Worm (Caenorhabditis elegans) whole organism, L4 larva: ENCODE results near the gene Y43F8C.9.

ENCODE experiments used
- Y105C5A.15 ChIP-seq: fragments of 200-800 bp; sonication (Bioruptor generic); IDR thresholded peaks from 2 replicates; pipeline ENCODE4 v1.3.6; 2022; ENCODE audit warnings: missing genetic modification characterization, missing compliant biosample characterization
- Y75B8A.6 ChIP-seq: fragments of 200-800 bp; sonication (Bioruptor generic); IDR thresholded peaks from 2 replicates; pipeline ENCODE4 v1.3.6; 2022; ENCODE audit warnings: missing genetic modification reagents, missing genetic modification characterization, missing compliant biosample characterization
- aha-1 ChIP-seq: fragments of 150-350 bp; peaks from one replicate; lab custom pipeline; 2014; ENCODE audit warnings: missing biosample characterization, missing genetic modification characterization
- aly-2 ChIP-seq: sonication (generic microtip); optimal IDR thresholded peaks from 2 replicates; lab custom pipeline; 2018; ENCODE audit warnings: missing biosample characterization, missing genetic modification characterization
- arid-1 ChIP-seq: fragments of 200-800 bp; sonication (Bioruptor generic); conservative IDR thresholded peaks from 2 replicates; pipeline ENCODE4 v1.3.6; 2022; ENCODE audit warnings: missing genetic modification reagents, missing genetic modification characterization, missing compliant biosample characterization
- ceh-44 ChIP-seq: fragments of 200-800 bp; sonication (Bioruptor generic); IDR thresholded peaks from 2 replicates; pipeline ENCODE4 v1.3.6; 2022; ENCODE audit warnings: missing genetic modification reagents, missing genetic modification characterization, missing compliant biosample characterization
- ceh-82 ChIP-seq: sonication (generic microtip); optimal IDR thresholded peaks from 2 replicates; lab custom pipeline; 2017; ENCODE audit warnings: missing biosample characterization, missing genetic modification characterization
- ces-1 ChIP-seq: fragments of 150-350 bp; sonication (generic microtip); optimal IDR thresholded peaks from 4 replicates; lab custom pipeline; 2014; ENCODE audit warnings: missing biosample characterization, missing genetic modification reagents, missing genetic modification characterization
- daf-12 ChIP-seq: fragments of 150-350 bp; optimal IDR thresholded peaks from 2 replicates; lab custom pipeline; 2014; ENCODE audit warnings: missing biosample characterization, missing genetic modification reagents, missing genetic modification characterization
- daf-16 ChIP-seq, 3 experiments: sonication (generic microtip); optimal IDR thresholded peaks; 2 replicates each; lab custom pipeline; 2016 to 2017; ENCODE audit warnings: missing genetic modification characterization in 3 of 3, missing genetic modification reagents in 3 of 3, mild to moderate bottlenecking in 2 of 3, missing compliant biosample characterization in 2 of 3, missing biosample characterization in 1 of 3, moderate library complexity in 1 of 3
- daf-19 ChIP-seq: fragments of 200-800 bp; sonication (Bioruptor generic); conservative IDR thresholded peaks from 2 replicates; pipeline ENCODE4 v1.3.6; 2022; ENCODE audit warnings: missing genetic modification characterization, missing compliant biosample characterization
- daf-8 ChIP-seq: fragments of 200-800 bp; sonication (Bioruptor generic); IDR thresholded peaks from 2 replicates; pipeline ENCODE4 v1.3.6; 2022; ENCODE audit warnings: missing genetic modification characterization, missing compliant biosample characterization
- dmd-8 ChIP-seq: fragments of 200-800 bp; sonication (Bioruptor generic); IDR thresholded peaks from 2 replicates; pipeline ENCODE4 v1.3.6; 2022; ENCODE audit warnings: missing genetic modification characterization, missing compliant biosample characterization
- dpl-1 ChIP-seq: fragments of 150-350 bp; optimal IDR thresholded peaks from 2 replicates; lab custom pipeline; 2014; ENCODE audit warnings: missing biosample characterization, missing genetic modification reagents, missing genetic modification characterization
- egl-27 ChIP-seq: sonication (generic microtip); optimal IDR thresholded peaks from 3 replicates; lab custom pipeline; 2017; ENCODE audit warnings: missing biosample characterization, missing genetic modification reagents, missing genetic modification characterization
- egl-43 ChIP-seq: fragments of 200-800 bp; sonication (Bioruptor generic); IDR thresholded peaks from 2 replicates; pipeline ENCODE4 v1.3.6; 2022; ENCODE audit warnings: missing genetic modification reagents, missing genetic modification characterization, missing compliant biosample characterization
- hlh-30 ChIP-seq: sonication (generic microtip); optimal IDR thresholded peaks from 2 replicates; lab custom pipeline; 2017; ENCODE audit warnings: antibody characterized with exemption, mild to moderate bottlenecking, missing genetic modification characterization, missing compliant biosample characterization; ENCODE audit not compliant: insufficient read depth
- jun-1 ChIP-seq: fragments of 150-350 bp; optimal IDR thresholded peaks from 2 replicates; lab custom pipeline; 2014; ENCODE audit warnings: missing biosample characterization, missing genetic modification reagents, missing genetic modification characterization
- lin-13 ChIP-seq: fragments of 150-350 bp; optimal IDR thresholded peaks from 2 replicates; lab custom pipeline; 2014; ENCODE audit warnings: missing biosample characterization, missing genetic modification reagents, missing genetic modification characterization
- lin-38 ChIP-seq: fragments of 200-800 bp; sonication (Bioruptor generic); IDR thresholded peaks from 2 replicates; pipeline ENCODE4 v1.3.6; 2022; ENCODE audit warnings: missing genetic modification reagents, missing genetic modification characterization, missing compliant biosample characterization
- lin-39 ChIP-seq: fragments of 150-350 bp; optimal IDR thresholded peaks from 2 replicates; lab custom pipeline; 2014; ENCODE audit warnings: missing biosample characterization, missing genetic modification reagents, missing genetic modification characterization
- lsy-2 ChIP-seq, 2 experiments: fragments of 150-350 bp in 1 of 2; sonication (generic microtip) in 1 of 2; optimal IDR thresholded peaks; 2 replicates each; lab custom pipeline; 2014 to 2017; ENCODE audit warnings: missing biosample characterization in 2 of 2, missing genetic modification characterization in 2 of 2
- madf-9 ChIP-seq: fragments of 200-800 bp; sonication (Bioruptor generic); conservative IDR thresholded peaks from 2 replicates; pipeline ENCODE4 v1.3.6; 2022; ENCODE audit warnings: missing genetic modification reagents, missing genetic modification characterization, missing compliant biosample characterization
- mdl-1 ChIP-seq, 2 experiments: fragments of 150-350 bp in 1 of 2; sonication (generic microtip) in 1 of 2; optimal IDR thresholded peaks; 2 replicates each; lab custom pipeline; 2014 to 2017; ENCODE audit warnings: missing biosample characterization in 2 of 2, missing genetic modification characterization in 2 of 2
- mdt-29 ChIP-seq: fragments of 200-800 bp; sonication (Bioruptor generic); IDR thresholded peaks from 2 replicates; pipeline ENCODE4 v1.3.6; 2022; ENCODE audit warnings: missing genetic modification reagents, missing genetic modification characterization, missing compliant biosample characterization
- mep-1 ChIP-seq: fragments of 150-350 bp; sonication (generic microtip); optimal IDR thresholded peaks from 3 replicates; lab custom pipeline; 2014; ENCODE audit warnings: missing biosample characterization, missing genetic modification characterization
- mxl-3 ChIP-seq: fragments of 200-800 bp; sonication (Bioruptor generic); optimal IDR thresholded peaks from 2 replicates; lab custom pipeline; 2018; ENCODE audit warnings: mild to moderate bottlenecking, missing genetic modification characterization, missing compliant biosample characterization
- nhr-11 ChIP-seq: fragments of 150-350 bp; optimal IDR thresholded peaks from 2 replicates; lab custom pipeline; 2014; ENCODE audit warnings: missing biosample characterization, missing genetic modification characterization
- nhr-28 ChIP-seq: fragments of 150-350 bp; optimal IDR thresholded peaks from 2 replicates; lab custom pipeline; 2014; ENCODE audit warnings: missing biosample characterization, missing genetic modification characterization
- nhr-42 ChIP-seq: fragments of 200-800 bp; sonication (Bioruptor generic); IDR thresholded peaks from 2 replicates; pipeline ENCODE4 v1.3.6; 2022; ENCODE audit warnings: missing genetic modification characterization, missing compliant biosample characterization
- pha-4 ChIP-seq, 2 experiments: fragments of 150-350 bp in 1 of 2; fragments of 200-800 bp in 1 of 2; sonication (Bioruptor generic) in 1 of 2; IDR thresholded peaks in 1 of 2; optimal IDR thresholded peaks in 1 of 2; 2 replicates each; pipeline versions ENCODE4 v1.3.6 to Lab custom; 2014 to 2022; ENCODE audit warnings: missing genetic modification characterization in 2 of 2, missing genetic modification reagents in 2 of 2, missing biosample characterization in 1 of 2, missing compliant biosample characterization in 1 of 2
- pqm-1 ChIP-seq: sonication (generic microtip); optimal IDR thresholded peaks from 2 replicates; lab custom pipeline; 2017; ENCODE audit warnings: missing biosample characterization, missing genetic modification characterization
- rbr-2 ChIP-seq: sonication (generic microtip); optimal IDR thresholded peaks from 2 replicates; lab custom pipeline; 2016; ENCODE audit warnings: missing genotype, missing genetic modification characterization, missing compliant biosample characterization
- saeg-2 ChIP-seq: fragments of 200-800 bp; sonication (Bioruptor generic); IDR thresholded peaks from 2 replicates; pipeline ENCODE4 v1.3.6; 2022; ENCODE audit warnings: missing genetic modification reagents, missing genetic modification characterization, missing compliant biosample characterization
- sdz-12 ChIP-seq: fragments of 200-800 bp; sonication (Bioruptor generic); optimal IDR thresholded peaks from 2 replicates; lab custom pipeline; 2018; ENCODE audit warnings: mild to moderate bottlenecking, missing genetic modification characterization, missing compliant biosample characterization
- set-16 ChIP-seq: fragments of 200-800 bp; sonication (Bioruptor generic); IDR thresholded peaks from 2 replicates; pipeline ENCODE4 v1.3.6; 2022; ENCODE audit warnings: missing genetic modification reagents, missing genetic modification characterization, missing compliant biosample characterization
- skn-1 ChIP-seq: fragments of 150-350 bp; optimal IDR thresholded peaks from 2 replicates; lab custom pipeline; 2014; ENCODE audit warnings: missing biosample characterization, missing genetic modification characterization
- unc-130 ChIP-seq: sonication (generic microtip); optimal IDR thresholded peaks from 2 replicates; lab custom pipeline; 2016; ENCODE audit warnings: missing genetic modification reagents, missing genetic modification characterization, missing compliant biosample characterization
- unc-62 ChIP-seq, 3 experiments: fragments of 150-350 bp in 1 of 3; sonication (generic microtip); optimal IDR thresholded peaks in 2 of 3; peaks in 1 of 3; 1 replicate in 1 of 3; 2 replicates in 2 of 3; lab custom pipeline; 2014 to 2017; ENCODE audit warnings: missing biosample characterization in 3 of 3, missing genetic modification characterization in 3 of 3, missing genetic modification reagents in 3 of 3, missing genotype in 1 of 3
- vab-7 ChIP-seq: fragments of 200-800 bp; sonication (Bioruptor generic); IDR thresholded peaks from 2 replicates; pipeline ENCODE4 v1.3.6; 2022; ENCODE audit warnings: missing genetic modification reagents, missing genetic modification characterization, missing compliant biosample characterization
- zfp-3 ChIP-seq: fragments of 200-800 bp; sonication (Bioruptor generic); conservative IDR thresholded peaks from 2 replicates; pipeline ENCODE4 v1.3.6; 2022; ENCODE audit warnings: missing genetic modification reagents, missing genetic modification characterization, missing compliant biosample characterization
- zip-11 ChIP-seq: fragments of 200-800 bp; sonication (Bioruptor generic); IDR thresholded peaks from 2 replicates; pipeline ENCODE4 v1.3.6; 2022; ENCODE audit warnings: missing genetic modification characterization, missing compliant biosample characterization
- ztf-11 ChIP-seq: fragments of 150-350 bp; optimal IDR thresholded peaks from 2 replicates; lab custom pipeline; 2014; ENCODE audit warnings: missing biosample characterization, missing genetic modification characterization
- ztf-7 ChIP-seq: fragments of 150-350 bp; optimal IDR thresholded peaks from 2 replicates; lab custom pipeline; 2014; ENCODE audit warnings: missing biosample characterization, missing genetic modification characterization

The Y43F8C.9 gene

DNA sequence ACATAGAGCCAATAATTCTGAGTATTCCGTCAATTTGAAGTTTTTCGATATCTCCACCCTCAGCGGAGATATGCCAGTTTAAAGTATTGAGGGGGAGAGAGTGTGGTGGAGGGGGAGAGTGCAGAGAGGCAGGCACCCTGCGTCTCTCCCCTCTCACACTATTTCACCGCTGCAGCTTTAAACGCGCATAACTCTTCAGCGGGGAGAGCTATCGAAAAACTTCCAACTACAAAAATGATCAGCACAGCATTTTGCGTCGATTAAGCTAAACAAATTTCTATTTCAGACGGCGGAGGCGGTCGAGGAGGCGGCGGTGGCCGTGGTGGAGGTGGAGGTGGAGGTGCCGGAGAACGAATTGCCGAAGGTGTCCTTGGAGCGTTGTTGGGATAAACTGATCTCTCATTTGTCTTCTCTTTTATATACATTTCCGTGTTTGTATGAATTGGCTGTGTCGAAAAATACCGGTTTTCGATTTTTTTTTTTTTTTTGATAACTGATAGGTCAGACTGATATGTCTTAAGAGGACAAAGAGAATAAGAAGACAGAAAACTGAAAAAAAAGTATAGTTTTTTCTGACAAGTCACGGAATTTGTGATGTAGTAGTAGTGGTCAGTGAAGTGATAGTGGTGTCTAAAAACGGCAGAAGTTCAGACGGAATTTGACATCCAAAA, 34.1 kb upstream of the Y43F8C.9 start (continued):
- TF ChIP-seq lsy-2 (tag; optimal IDR thresholded peaks at IDR 0.05; lab: Kevin White, UChicago): no peak
- peak; percentile 75 for TF ChIP-seq set-16 (GFP tag; lab: Robert Waterston, UW)
- no peak for TF ChIP-seq zip-11
- TF ChIP-seq ces-1: no peak
- no peak for TF ChIP-seq vab-7
- no peak for TF ChIP-seq daf-19 (GFP tag; lab: Robert Waterston, UW)
- TF ChIP-seq egl-27: no peak
- TF ChIP-seq Y75B8A.6 (GFP tag; lab: Robert Waterston, UW): no peak
- no peak for TF ChIP-seq nhr-42
- no peak for TF ChIP-seq daf-8
- TF ChIP-seq skn-1 (tag; lab: Kevin White, UChicago): no peak
- peak; percentile 75 for TF ChIP-seq nhr-28 (tag; lab: Kevin White, UChicago)
- TF ChIP-seq mdl-1 (tag; optimal IDR thresholded peaks at IDR 0.05; lab: Kevin White, UChicago): no peak
- TF ChIP-seq pha-4 (GFP tag; IDR thresholded peaks at IDR 0.05; lab: Robert Waterston, UW): no peak
- TF ChIP-seq pha-4 (tag; optimal IDR thresholded peaks at IDR 0.05; lab: Kevin White, UChicago): no peak
- TF ChIP-seq aha-1 (tag; lab: Kevin White, UChicago): peak; percentile 86
- no peak for TF ChIP-seq sdz-12 (GFP tag; lab: Kevin White, UChicago)
- no peak for TF ChIP-seq mxl-3 (GFP tag; lab: Kevin White, UChicago)
- TF ChIP-seq hlh-30 (tag; lab: Kevin White, UChicago): no peak
- no peak for TF ChIP-seq daf-12 (tag; lab: Kevin White, UChicago)
- peak; percentile 14 for TF ChIP-seq lin-13 (GFP tag; lab: Kevin White, UChicago)
- no peak for TF ChIP-seq lin-38
- TF ChIP-seq egl-43: peak; percentile 66
- no peak for TF ChIP-seq ztf-7
- no peak for TF ChIP-seq Y105C5A.15 (GFP tag; lab: Robert Waterston, UW)
- TF ChIP-seq ztf-11 (tag; lab: Kevin White, UChicago): no peak
- no peak for TF ChIP-seq lin-39
- no peak for TF ChIP-seq aly-2
- no peak for TF ChIP-seq dpl-1 (GFP tag; lab: Kevin White, UChicago)
- no peak for TF ChIP-seq ceh-44 (GFP tag; lab: Robert Waterston, UW)
- TF ChIP-seq zfp-3 (GFP tag; lab: Robert Waterston, UW): no peak
- no peak for TF ChIP-seq daf-16 (GFP tag; optimal IDR thresholded peaks at IDR 0.05; lab: Kevin White, UChicago)
- no peak for TF ChIP-seq daf-16 (tag; optimal IDR thresholded peaks at IDR 0.05; lab: Kevin White, UChicago)
- peak; percentile 3; the same call in 1 of the 2 replicates for TF ChIP-seq arid-1 (GFP tag; lab: Robert Waterston, UW)
- no peak for TF ChIP-seq rbr-2 (tag; lab: Kevin White, UChicago)
- no peak for TF ChIP-seq pqm-1 (tag; lab: Kevin White, UChicago)
- 0 out of 2 replicates have a peak, but pooled peaks have one; percentile 25 for TF ChIP-seq mdt-29 (GFP tag; lab: Robert Waterston, UW)
- no peak for TF ChIP-seq madf-9
- TF ChIP-seq unc-62 (GFP tag; optimal IDR thresholded peaks at IDR 0.05 in 1 of 2; lab: Kevin White, UChicago): peak in 1 of 2 experiments; percentile 66
- TF ChIP-seq unc-62 (tag; optimal IDR thresholded peaks at IDR 0.05; lab: Kevin White, UChicago): no peak
- TF ChIP-seq unc-130 (GFP tag; lab: Kevin White, UChicago): no peak
- no peak for TF ChIP-seq ceh-82
- TF ChIP-seq saeg-2 (GFP tag; lab: Robert Waterston, UW): no peak
- no peak for TF ChIP-seq nhr-11
- TF ChIP-seq jun-1 (tag; lab: Kevin White, UChicago): no peak
- no peak for TF ChIP-seq mep-1
- TF ChIP-seq dmd-8: no peak
- TF ChIP-seq, all 104 proteins: peak for 20
